Worm (Caenorhabditis elegans) whole organism, midembryonic: Measurements from ENCODE around the gene best-6.
A peak's percentile ranks its signal among the peaks of the same experiment; 100 is the strongest.
"Not testable (repeated sequence)": the region's sequence is repeated elsewhere in the genome, so short reads cannot be mapped to it uniquely, and the experiment has no call there.

Experiments
- T22C8.4 ChIP-seq: fragments of 200-800 bp; sonication (Bioruptor generic); IDR thresholded peaks from 2 replicates; pipeline ENCODE4 v1.3.6; 2022; ENCODE audit warnings: missing genetic modification characterization, missing compliant biosample characterization
- cog-1 ChIP-seq: sonication (generic microtip); optimal IDR thresholded peaks from 2 replicates; lab custom pipeline; 2016; ENCODE audit warnings: missing genetic modification characterization, missing compliant biosample characterization
- flt-1 ChIP-seq: fragments of 200-800 bp; sonication (Bioruptor generic); IDR thresholded peaks from 2 replicates; pipeline ENCODE4 v1.3.6; 2022; ENCODE audit warnings: missing genetic modification characterization, missing compliant biosample characterization
- klf-2 ChIP-seq: fragments of 200-800 bp; sonication (Bioruptor generic); conservative IDR thresholded peaks from 2 replicates; pipeline ENCODE4 v1.3.6; 2022; ENCODE audit warnings: missing genetic modification reagents, missing genetic modification characterization, missing compliant biosample characterization
- med-1 ChIP-seq: sonication (generic microtip); optimal IDR thresholded peaks from 2 replicates; lab custom pipeline; 2017; ENCODE audit warnings: missing genetic modification characterization, mild to moderate bottlenecking, missing compliant biosample characterization, antibody characterized with exemption, missing genetic modification reagents; ENCODE audit not compliant: insufficient read depth
- ref-1 ChIP-seq: fragments of 200-800 bp; sonication (Bioruptor generic); conservative IDR thresholded peaks from 2 replicates; pipeline ENCODE4 v1.3.6; 2022; ENCODE audit warnings: missing genetic modification reagents, missing genetic modification characterization, missing compliant biosample characterization
- tab-1 ChIP-seq: fragments of 200-800 bp; sonication (Bioruptor generic); IDR thresholded peaks from 2 replicates; pipeline ENCODE4 v1.3.6; 2022; ENCODE audit warnings: missing genetic modification characterization, missing compliant biosample characterization
- ztf-23 ChIP-seq: fragments of 200-800 bp; sonication (Bioruptor generic); IDR thresholded peaks from 2 replicates; pipeline ENCODE4 v1.3.6; 2022; ENCODE audit warnings: missing genetic modification reagents, missing genetic modification characterization, missing compliant biosample characterization
- ztf-29 ChIP-seq: fragments of 200-800 bp; sonication (Bioruptor generic); IDR thresholded peaks from 2 replicates; pipeline ENCODE4 v1.3.6; 2022; ENCODE audit warnings: missing genetic modification reagents, missing genetic modification characterization, missing compliant biosample characterization

The best-6 gene

ce11 chrIV:5020533-5020932 lies 8.3 kb downstream of the best-6 start, which contains the start of gene T28H11.8:
Gene T28H11.8, minus strand, starts transcription at chrIV:5020633.
- TF ChIP-seq T22C8.4 (GFP tag; lab: Robert Waterston, UW) (no peak), flt-1 (GFP tag; lab: Robert Waterston, UW) (no peak), cog-1 (tag; lab: Kevin White, UChicago) (no peak), ztf-29 (GFP tag; lab: Robert Waterston, UW) (no peak), ref-1 (GFP tag; lab: Robert Waterston, UW) (no peak), ztf-23 (GFP tag; lab: Robert Waterston, UW) (no peak), klf-2 (GFP tag; lab: Robert Waterston, UW) (no peak), med-1 (GFP tag; lab: Kevin White, UChicago) (no peak), tab-1 (GFP tag; lab: Robert Waterston, UW) (no peak)

ce11 chrIV:5017075-5017474 lies 11.8 kb downstream of the best-6 start, which contains the start of gene T28H11.7:
Gene T28H11.7, minus strand, starts transcription at chrIV:5017175.
- TF ChIP-seq tab-1 (GFP tag; lab: Robert Waterston, UW), result 0 out of 2 replicates have a peak, but pooled peaks have one; percentile 9

ce11 chrIV:5016461-5016860 lies 12.4 kb downstream of the best-6 start, which contains the start of gene ssq-4:
Gene ssq-4, plus strand, starts transcription at chrIV:5016479.
- TF ChIP-seq T22C8.4, ztf-23, flt-1 (GFP tag; lab: Robert Waterston, UW): not testable (repeated sequence)

DNA sequence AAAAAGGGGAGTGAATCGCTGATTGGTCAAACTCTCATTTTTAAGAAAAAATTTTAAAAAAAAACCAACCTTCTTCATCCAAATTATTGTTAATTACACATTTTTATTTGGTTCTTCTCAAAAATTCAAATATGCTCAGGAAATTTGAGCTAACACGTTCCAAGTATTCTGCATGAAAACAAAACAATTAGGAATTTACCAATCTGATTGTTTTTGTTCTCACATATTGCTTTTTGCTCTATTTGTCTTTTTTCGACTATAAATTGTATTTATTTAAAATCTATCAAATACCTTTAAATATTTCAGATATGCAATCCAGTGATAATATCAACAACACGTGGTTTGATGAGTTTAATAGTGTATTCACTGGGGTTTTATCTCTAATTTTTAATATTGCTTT lies 16.6 kb downstream of the best-6 start, which contains the start of gene srm-1:
srm-1 (plus strand) TSS at position 301 of the 400 bp plus-strand sequence.
- TF ChIP-seq ref-1 (GFP tag; lab: Robert Waterston, UW), result no peak
- no peak for TF ChIP-seq klf-2 (GFP tag; lab: Robert Waterston, UW)
- TF ChIP-seq tab-1 (GFP tag; lab: Robert Waterston, UW), result no peak
- TF ChIP-seq T22C8.4 (GFP tag; lab: Robert Waterston, UW), result no peak
- TF ChIP-seq med-1 (GFP tag; lab: Kevin White, UChicago), result no peak
- no peak for TF ChIP-seq flt-1 (GFP tag; lab: Robert Waterston, UW)
- no peak for TF ChIP-seq cog-1 (tag; lab: Kevin White, UChicago)
- TF ChIP-seq ztf-29 (GFP tag; lab: Robert Waterston, UW), result no peak

DNA sequence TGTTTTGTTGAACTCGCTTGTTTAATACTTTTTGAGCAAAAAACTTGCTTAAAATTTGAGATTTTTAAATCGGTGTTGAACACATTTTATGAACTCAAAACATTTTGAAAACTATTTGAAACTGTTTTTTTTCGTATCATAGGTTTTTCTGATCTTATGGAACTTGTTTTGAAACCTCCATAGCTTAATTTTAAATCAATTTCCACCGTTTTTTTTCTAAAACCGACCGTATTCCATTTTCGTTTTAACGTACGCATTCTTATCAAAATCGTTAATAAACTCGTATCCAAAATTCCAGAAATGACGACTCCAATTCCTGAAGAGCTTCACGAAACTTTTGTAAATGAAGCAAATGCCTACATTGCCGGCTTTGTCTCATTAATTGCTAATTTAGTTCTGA lies 20.5 kb downstream of the best-6 start, which contains the start of gene srm-2:
srm-2 (plus strand) TSS at position 301 of the 400 bp plus-strand sequence.
- no peak for TF ChIP-seq ref-1 (GFP tag; lab: Robert Waterston, UW)
- TF ChIP-seq tab-1 (GFP tag; lab: Robert Waterston, UW), result no peak
- no peak for TF ChIP-seq med-1 (GFP tag; lab: Kevin White, UChicago)
- no peak for TF ChIP-seq klf-2 (GFP tag; lab: Robert Waterston, UW)
- TF ChIP-seq ztf-29 (GFP tag; lab: Robert Waterston, UW), result no peak
- no peak for TF ChIP-seq cog-1 (tag; lab: Kevin White, UChicago)
- no peak for TF ChIP-seq T22C8.4 (GFP tag; lab: Robert Waterston, UW)
- no peak for TF ChIP-seq flt-1 (GFP tag; lab: Robert Waterston, UW)
- no peak for TF ChIP-seq ztf-23 (GFP tag; lab: Robert Waterston, UW)

DNA sequence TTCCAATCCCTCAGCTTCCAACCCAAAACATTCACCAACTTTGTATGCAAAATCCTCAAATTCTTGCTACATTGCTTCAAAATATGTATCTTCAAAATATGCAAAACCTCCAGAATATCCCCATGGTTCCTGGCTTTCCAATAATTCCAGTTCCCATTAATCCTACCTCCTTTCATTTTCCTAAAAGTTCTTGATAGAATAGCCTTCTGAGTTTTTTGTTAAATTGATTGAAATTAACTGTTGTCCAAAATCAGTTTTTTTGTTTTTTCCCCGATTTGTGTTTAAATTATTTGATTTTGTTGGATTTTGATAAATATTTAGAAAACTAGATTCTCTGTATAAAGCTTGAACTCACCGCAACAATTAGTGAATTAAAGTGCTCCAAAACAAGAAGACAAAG lies 23.7 kb downstream of the best-6 start:
- no peak for TF ChIP-seq ref-1 (GFP tag; lab: Robert Waterston, UW)

ce11 chrIV:5002448-5002847 lies 26.4 kb downstream of the best-6 start, which contains the start of gene pes-1:
Gene pes-1, plus strand, starts transcription at chrIV:5002748.
- TF ChIP-seq med-1 (GFP tag; lab: Kevin White, UChicago) (no peak), flt-1 (GFP tag; lab: Robert Waterston, UW) (no peak), T22C8.4 (GFP tag; lab: Robert Waterston, UW) (no peak), ref-1 (GFP tag; lab: Robert Waterston, UW) (no peak), cog-1 (tag; lab: Kevin White, UChicago) (no peak), klf-2 (GFP tag; lab: Robert Waterston, UW) (no peak), ztf-29 (GFP tag; lab: Robert Waterston, UW) (no peak), tab-1 (GFP tag; lab: Robert Waterston, UW) (no peak), ztf-23 (GFP tag; lab: Robert Waterston, UW) (no peak)

ce11 chrIV:4996956-4997355 lies 31.9 kb downstream of the best-6 start:
- TF ChIP-seq med-1 (GFP tag; lab: Kevin White, UChicago), result no peak
- TF ChIP-seq ztf-23 (GFP tag; lab: Robert Waterston, UW), result no peak
- no peak for TF ChIP-seq flt-1 (GFP tag; lab: Robert Waterston, UW)
- TF ChIP-seq tab-1 (GFP tag; lab: Robert Waterston, UW), result no peak

- TF ChIP-seq T22C8.4 (GFP tag; lab: Robert Waterston, UW), result no peak
- no peak for TF ChIP-seq cog-1 (tag; lab: Kevin White, UChicago)
- TF ChIP-seq tab-1 (GFP tag; lab: Robert Waterston, UW), result no peak
Observed at ce11 chrIV:4995842-4996241, 33.0 kb downstream of the best-6 start, which contains the start of gene ssq-2. Gene ssq-2, plus strand, starts transcription at chrIV:4996142.

- TF ChIP-seq ztf-29 (GFP tag; lab: Robert Waterston, UW) (no peak), ref-1 (GFP tag; lab: Robert Waterston, UW) (no peak), ztf-23 (GFP tag; lab: Robert Waterston, UW) (no peak), T22C8.4 (GFP tag; lab: Robert Waterston, UW) (no peak)
Observed at ce11 chrIV:4993128-4993527, 35.8 kb downstream of the best-6 start.
